Worm (Caenorhabditis elegans): ENCODE results near the gene srlf-34.

The srlf-34 gene

ce11 chrII:10321410-10321809, 9.3 kb downstream of the srlf-34 start, which contains the start of gene idpp-4:
Gene idpp-4, plus strand, starts transcription at chrII:10321460.
- TF ChIP-seq fax-1 (tag; optimal IDR thresholded peaks at IDR 0.05) = no peak
- TF ChIP-seq pag-3 (tag; optimal IDR thresholded peaks at IDR 0.05; ENCODE audit: borderline replicate concordance) = no peak
- TF ChIP-seq K02D7.2 (tag; optimal IDR thresholded peaks at IDR 0.05) = no peak
- no peak for TF ChIP-seq elt-4 (tag; optimal IDR thresholded peaks at IDR 0.05)
- no peak for TF ChIP-seq ceh-24 (tag; optimal IDR thresholded peaks at IDR 0.05)
- TF ChIP-seq ref-2 (tag; optimal IDR thresholded peaks at IDR 0.05) = no peak
- no peak for TF ChIP-seq gmeb-2 (tag; optimal IDR thresholded peaks at IDR 0.05)
- TF ChIP-seq ama-1 (optimal IDR thresholded peaks at IDR 0.05) = no peak
- no peak for TF ChIP-seq dmd-4 (tag; optimal IDR thresholded peaks at IDR 0.05; ENCODE audit: borderline replicate concordance)
- no peak for TF ChIP-seq dve-1 (tag; optimal IDR thresholded peaks at IDR 0.05)
- no peak for TF ChIP-seq hlh-13 (GFP tag; optimal IDR thresholded peaks at IDR 0.05)
- TF ChIP-seq ceh-6 (GFP tag; optimal IDR thresholded peaks at IDR 0.05) = no peak
- TF ChIP-seq unc-55 (GFP tag; optimal IDR thresholded peaks at IDR 0.05) = no peak
- TF ChIP-seq ceh-18 (tag; optimal IDR thresholded peaks at IDR 0.05) = no peak
- TF ChIP-seq fkh-10 (GFP tag; optimal IDR thresholded peaks at IDR 0.05) = no peak
- no peak for TF ChIP-seq tbx-2 (tag; optimal IDR thresholded peaks at IDR 0.05)

ce11 chrII:10325615-10326232, 13.6 kb downstream of the srlf-34 start, which contains the start of gene appg-1:
Gene appg-1, plus strand, starts transcription at chrII:10326041.
- TF ChIP-seq elt-2 (tag; optimal IDR thresholded peaks at IDR 0.05) (no peak), ceh-2 (tag; optimal IDR thresholded peaks at IDR 0.05) (no peak), ets-4 (tag; optimal IDR thresholded peaks at IDR 0.05) (no peak), ceh-30 (tag; optimal IDR thresholded peaks at IDR 0.05) (no peak), nhr-11 (tag; optimal IDR thresholded peaks at IDR 0.05) (no peak), sox-4 (tag; optimal IDR thresholded peaks at IDR 0.05) (no peak), Y22D7AL.16 (tag; optimal IDR thresholded peaks at IDR 0.05) (no peak), tbx-7 (tag; optimal IDR thresholded peaks at IDR 0.05) (no peak), K02D7.2 (tag; optimal IDR thresholded peaks at IDR 0.05) (no peak)

ce11 chrII:10329754-10330153, 17.7 kb downstream of the srlf-34 start:
- TF ChIP-seq pqm-1 (tag; optimal IDR thresholded peaks at IDR 0.05) = no peak
- TF ChIP-seq mec-3 (tag; optimal IDR thresholded peaks at IDR 0.05; ENCODE audit: borderline replicate concordance) = no peak
- TF ChIP-seq ama-1 (optimal IDR thresholded peaks at IDR 0.05) = no peak
- TF ChIP-seq ceh-9 (tag; optimal IDR thresholded peaks at IDR 0.05) = no peak
- no peak for TF ChIP-seq ref-2 (tag; optimal IDR thresholded peaks at IDR 0.05)

ce11 chrII:10336151-10336550, 24.1 kb downstream of the srlf-34 start:
- TF ChIP-seq hlh-13 (GFP tag; optimal IDR thresholded peaks at IDR 0.05) (peak; percentile 56), che-1 (tag; optimal IDR thresholded peaks at IDR 0.05) (peak; percentile 6)

- TF ChIP-seq ceh-19 (GFP tag; optimal IDR thresholded peaks at IDR 0.05) = no peak
- no peak for TF ChIP-seq elt-4 (tag; optimal IDR thresholded peaks at IDR 0.05)
- no peak for TF ChIP-seq ets-4 (tag; optimal IDR thresholded peaks at IDR 0.05)
- no peak for TF ChIP-seq F13H6.1 (tag; optimal IDR thresholded peaks at IDR 0.05)
- no peak for TF ChIP-seq hlh-8 (tag; optimal IDR thresholded peaks at IDR 0.05)
- TF ChIP-seq ref-2 (tag; optimal IDR thresholded peaks at IDR 0.05) = no peak
- TF ChIP-seq ceh-30 (tag; optimal IDR thresholded peaks at IDR 0.05) = no peak
- no peak for TF ChIP-seq pag-3 (tag; optimal IDR thresholded peaks at IDR 0.05; ENCODE audit: borderline replicate concordance)
- no peak for TF ChIP-seq hlh-30 (tag; optimal IDR thresholded peaks at IDR 0.05; ENCODE audit: insufficient read depth)
- no peak for TF ChIP-seq hlh-6 (tag; optimal IDR thresholded peaks at IDR 0.05)
- TF ChIP-seq ama-1 (optimal IDR thresholded peaks at IDR 0.05) = no peak
- no peak for TF ChIP-seq K09A11.1 (tag; optimal IDR thresholded peaks at IDR 0.05; ENCODE audit: insufficient read depth)
- TF ChIP-seq C38D4.7 (GFP tag; optimal IDR thresholded peaks at IDR 0.05) = no peak
- TF ChIP-seq tbx-2 (tag; optimal IDR thresholded peaks at IDR 0.05) = no peak
- TF ChIP-seq syd-9 (tag; optimal IDR thresholded peaks at IDR 0.05) = no peak
- no peak for TF ChIP-seq pros-1 (tag; optimal IDR thresholded peaks at IDR 0.05)
Measured at ce11 chrII:10345012-10345411, 32.9 kb downstream of the srlf-34 start, which contains the start of gene pro-2. Gene pro-2, minus strand, starts transcription at chrII:10345112.

Data from whole organism, late embryonic.